Worm (Caenorhabditis elegans) whole organism, L4/young adult: ENCODE data around the gene T25B9.4.

ENCODE experiments used
- dao-5 ChIP-seq: sonication (generic microtip); optimal IDR thresholded peaks from 2 replicates; lab custom pipeline; 2016; ENCODE audit warnings: missing genotype, missing genetic modification characterization, moderate library complexity, missing compliant biosample characterization
- him-1 ChIP-seq: sonication (generic microtip); optimal IDR thresholded peaks from 2 replicates; lab custom pipeline; 2016; ENCODE audit warnings: missing genotype, missing genetic modification reagents, missing genetic modification characterization, missing compliant biosample characterization

- TF ChIP-seq him-1 (no peak), dao-5 (tag; lab: Kevin White, UChicago) (no peak)
These were observed 8.6 kb upstream of the T25B9.4 start for ce11 chrIV:10766071-10766470.
